Fruit fly (Drosophila melanogaster): ENCODE data around the gene CG11977.

Gene CG11977

dm6 chr3R:8960329-8960728 lies 37.2 kb upstream of the CG11977 start (continued):
- no peak for TF ChIP-seq CG4282 (GFP tag; optimal IDR thresholded peaks at IDR 0.05)
- no peak for TF ChIP-seq CG32767 (GFP tag; IDR thresholded peaks at IDR 0.05)
- TF ChIP-seq CG3281 (GFP tag; optimal IDR thresholded peaks at IDR 0.05) = no peak
- peak; percentile 55 for TF ChIP-seq zen (tag; optimal IDR thresholded peaks at IDR 0.05)
- no peak for TF ChIP-seq CG4328 (GFP tag; optimal IDR thresholded peaks at IDR 0.05)
- TF ChIP-seq CG31388 (GFP tag; optimal IDR thresholded peaks at IDR 0.05) = no peak
- no peak for TF ChIP-seq CG4617 (GFP tag; optimal IDR thresholded peaks at IDR 0.05; ENCODE audit: borderline replicate concordance)
- no peak for TF ChIP-seq maf-S (GFP tag; optimal IDR thresholded peaks at IDR 0.05)
- TF ChIP-seq lab (GFP tag; optimal IDR thresholded peaks at IDR 0.05) = peak; percentile 38
- TF ChIP-seq salm (tag; optimal IDR thresholded peaks at IDR 0.05) = peak; percentile 50
- TF ChIP-seq CG32532 (GFP tag; IDR thresholded peaks at IDR 0.05) = no peak
- no peak for TF ChIP-seq fd64A (GFP tag; optimal IDR thresholded peaks at IDR 0.05)
- peak; percentile 66 for TF ChIP-seq nmo (GFP tag; optimal IDR thresholded peaks at IDR 0.05)
- no peak for TF ChIP-seq vnd (GFP tag; IDR thresholded peaks at IDR 0.05; ENCODE audit: partially characterized antibody)
- no peak for TF ChIP-seq CG2199 (GFP tag; IDR thresholded peaks at IDR 0.05)
- TF ChIP-seq CG12155 (GFP tag; optimal IDR thresholded peaks at IDR 0.05) = peak; percentile 41
- no peak for TF ChIP-seq al (GFP tag; IDR thresholded peaks at IDR 0.05)
- no peak for TF ChIP-seq fru (optimal IDR thresholded peaks at IDR 0.05)
- TF ChIP-seq CG10321 (GFP tag; IDR thresholded peaks at IDR 0.05) = no peak
- no peak for TF ChIP-seq da (GFP tag; optimal IDR thresholded peaks at IDR 0.05)
- TF ChIP-seq CG7786 (GFP tag; optimal IDR thresholded peaks at IDR 0.05) = no peak
- TF ChIP-seq CG7745 (tag; optimal IDR thresholded peaks at IDR 0.05) = no peak
- no peak for TF ChIP-seq MTF-1 (GFP tag; optimal IDR thresholded peaks at IDR 0.05; ENCODE audit: borderline replicate concordance)
- TF ChIP-seq az2 (GFP tag; optimal IDR thresholded peaks at IDR 0.05) = peak; percentile 54
- no peak for TF ChIP-seq br (optimal IDR thresholded peaks at IDR 0.05)
- TF ChIP-seq crp (GFP tag; optimal IDR thresholded peaks at IDR 0.05) = no peak
- no peak for TF ChIP-seq Dfd (GFP tag; optimal IDR thresholded peaks at IDR 0.05)
- TF ChIP-seq CG16863 (GFP tag; optimal IDR thresholded peaks at IDR 0.05) = no peak
- TF ChIP-seq Sin3A (optimal IDR thresholded peaks at IDR 0.05) = no peak
- TF ChIP-seq Nf-YA (GFP tag; IDR thresholded peaks at IDR 0.05) = peak; percentile 31; the same call in 1 of the 2 replicates
- no peak for TF ChIP-seq ems (GFP tag; optimal IDR thresholded peaks at IDR 0.05)
- TF ChIP-seq CG6654 (GFP tag; optimal IDR thresholded peaks at IDR 0.05) = no peak
- TF ChIP-seq Fer2 (tag; optimal IDR thresholded peaks at IDR 0.05) = no peak
- TF ChIP-seq gce (GFP tag; IDR thresholded peaks at IDR 0.05) = no peak
- no peak for TF ChIP-seq schlank (tag; optimal IDR thresholded peaks at IDR 0.05)
- no peak for TF ChIP-seq mirr (GFP tag; optimal IDR thresholded peaks at IDR 0.05)
- no peak for TF ChIP-seq CG2202 (tag; optimal IDR thresholded peaks at IDR 0.05)
- no peak for TF ChIP-seq CG13287 (GFP tag; IDR thresholded peaks at IDR 0.05; ENCODE audit: partially characterized antibody)
- peak; percentile 65; the same call in 1 of the 2 replicates for TF ChIP-seq stc (GFP tag; IDR thresholded peaks at IDR 0.05)
- peak; percentile 87 for TF ChIP-seq dmrt99B (tag; optimal IDR thresholded peaks at IDR 0.05)
- TF ChIP-seq wek (GFP tag; optimal IDR thresholded peaks at IDR 0.05) = no peak
- no peak for TF ChIP-seq zf30C (GFP tag; optimal IDR thresholded peaks at IDR 0.05)
- no peak for TF ChIP-seq CG3838 (GFP tag; optimal IDR thresholded peaks at IDR 0.05)
- TF ChIP-seq CG8765 (GFP tag; IDR thresholded peaks at IDR 0.05) = no peak
- TF ChIP-seq CG10431 (GFP tag; optimal IDR thresholded peaks at IDR 0.05) = no peak
- no peak for TF ChIP-seq CHES-1-like (GFP tag; optimal IDR thresholded peaks at IDR 0.05)
- no peak for TF ChIP-seq Dip2 (GFP tag; IDR thresholded peaks at IDR 0.05)
- no peak for TF ChIP-seq Six4 (GFP tag; optimal IDR thresholded peaks at IDR 0.05)
- no peak; the same call in 1 of the 2 replicates for TF ChIP-seq CG3847 (GFP tag; IDR thresholded peaks at IDR 0.05)
- peak; percentile 71 for TF ChIP-seq CG8924 (tag; optimal IDR thresholded peaks at IDR 0.05)
- TF ChIP-seq CG2678 (tag; optimal IDR thresholded peaks at IDR 0.05) = peak; percentile 77
- TF ChIP-seq sob (GFP tag; IDR thresholded peaks at IDR 0.05) = no peak
- TF ChIP-seq Camta (GFP tag; optimal IDR thresholded peaks at IDR 0.05) = no peak
